Worm (Caenorhabditis elegans) whole organism, L2 larva: ENCODE results near the gene unc-115.
A peak's percentile ranks its signal among the peaks of the same experiment; 100 is the strongest.
"Not testable (repeated sequence)": the region's sequence is repeated elsewhere in the genome, so short reads cannot be mapped to it uniquely, and the experiment has no call there.

Source experiments
- C34F6.9 ChIP-seq: fragments of 150-350 bp; optimal IDR thresholded peaks from 2 replicates; lab custom pipeline; 2014; ENCODE audit warnings: missing biosample characterization, missing genetic modification characterization
- F13H6.1 ChIP-seq: sonication (generic microtip); optimal IDR thresholded peaks from 2 replicates; lab custom pipeline; 2016; ENCODE audit warnings: missing genetic modification characterization, missing compliant biosample characterization
- ZK546.5 ChIP-seq: sonication (generic microtip); optimal IDR thresholded peaks from 2 replicates; lab custom pipeline; 2017; ENCODE audit warnings: missing biosample characterization, missing genetic modification characterization
- blmp-1 ChIP-seq: sonication (generic microtip); optimal IDR thresholded peaks from 2 replicates; lab custom pipeline; 2017; ENCODE audit warnings: missing genetic modification characterization, mild to moderate bottlenecking, missing compliant biosample characterization, antibody characterized with exemption, moderate library complexity; ENCODE audit not compliant: insufficient read depth
- ceh-16 ChIP-seq: fragments of 150-350 bp; optimal IDR thresholded peaks from 2 replicates; lab custom pipeline; 2014; ENCODE audit warnings: missing biosample characterization, missing genetic modification characterization
- ceh-82 ChIP-seq: fragments of 150-350 bp; optimal IDR thresholded peaks from 2 replicates; lab custom pipeline; 2014; ENCODE audit warnings: missing biosample characterization, missing genetic modification characterization
- crh-2 ChIP-seq: sonication (generic microtip); optimal IDR thresholded peaks from 2 replicates; lab custom pipeline; 2017; ENCODE audit warnings: missing biosample characterization, missing genetic modification characterization
- egl-27 ChIP-seq: sonication (generic microtip); optimal IDR thresholded peaks from 3 replicates; lab custom pipeline; 2017; ENCODE audit warnings: missing biosample characterization, missing genetic modification reagents, missing genetic modification characterization
- fos-1 ChIP-seq: fragments of 150-350 bp; optimal IDR thresholded peaks from 2 replicates; lab custom pipeline; 2014; ENCODE audit warnings: missing biosample characterization, missing genetic modification characterization
- gmeb-1 ChIP-seq: fragments of 150-350 bp; optimal IDR thresholded peaks from 2 replicates; lab custom pipeline; 2014; ENCODE audit warnings: missing biosample characterization, missing genetic modification characterization
- lin-11 ChIP-seq: fragments of 150-350 bp; sonication (generic microtip); optimal IDR thresholded peaks from 2 replicates; lab custom pipeline; 2014; ENCODE audit warnings: missing biosample characterization, missing genetic modification characterization, inconsistent platforms, mixed read lengths
- lin-13 ChIP-seq: fragments of 150-350 bp; optimal IDR thresholded peaks from 2 replicates; lab custom pipeline; 2014; ENCODE audit warnings: missing biosample characterization, missing genetic modification reagents, missing genetic modification characterization
- lin-39 ChIP-seq: fragments of 150-350 bp; optimal IDR thresholded peaks from 2 replicates; lab custom pipeline; 2014; ENCODE audit warnings: missing biosample characterization, missing genetic modification reagents, missing genetic modification characterization
- lsy-2 ChIP-seq, 2 experiments: fragments of 150-350 bp in 1 of 2; sonication (generic microtip) in 1 of 2; optimal IDR thresholded peaks; 2 replicates each; lab custom pipeline; 2014 to 2017; ENCODE audit warnings: missing biosample characterization in 2 of 2, missing genetic modification characterization in 2 of 2
- mab-5 ChIP-seq: fragments of 150-350 bp; optimal IDR thresholded peaks from 2 replicates; lab custom pipeline; 2014; ENCODE audit warnings: missing biosample characterization, missing genetic modification characterization
- mbf-1 ChIP-seq: sonication (generic microtip); optimal IDR thresholded peaks from 2 replicates; lab custom pipeline; 2017; ENCODE audit warnings: missing biosample characterization, missing genetic modification characterization
- mdl-1 ChIP-seq, 2 experiments: fragments of 150-350 bp in 1 of 2; sonication (generic microtip) in 1 of 2; optimal IDR thresholded peaks; 2 replicates each; lab custom pipeline; 2017; ENCODE audit warnings: missing biosample characterization in 2 of 2, missing genetic modification characterization in 2 of 2
- nhr-10 ChIP-seq: sonication (generic microtip); optimal IDR thresholded peaks from 2 replicates; lab custom pipeline; 2017; ENCODE audit warnings: missing biosample characterization, missing genetic modification characterization
- nhr-11 ChIP-seq: fragments of 150-350 bp; optimal IDR thresholded peaks from 2 replicates; lab custom pipeline; 2014; ENCODE audit warnings: missing biosample characterization, missing genetic modification characterization
- nhr-129 ChIP-seq: fragments of 150-350 bp; optimal IDR thresholded peaks from 2 replicates; lab custom pipeline; 2014; ENCODE audit warnings: missing biosample characterization, missing genetic modification characterization
- nhr-21 ChIP-seq: fragments of 150-350 bp; optimal IDR thresholded peaks from 2 replicates; lab custom pipeline; 2014; ENCODE audit warnings: missing biosample characterization, missing genetic modification characterization
- nhr-23 ChIP-seq: fragments of 150-350 bp; optimal IDR thresholded peaks from 2 replicates; lab custom pipeline; 2014; ENCODE audit warnings: missing biosample characterization, missing genetic modification reagents, missing genetic modification characterization
- nhr-237 ChIP-seq: fragments of 150-350 bp; optimal IDR thresholded peaks from 2 replicates; lab custom pipeline; 2014; ENCODE audit warnings: missing biosample characterization, missing genetic modification characterization
- nhr-25 ChIP-seq: fragments of 150-350 bp; sonication (generic microtip); optimal IDR thresholded peaks from 3 replicates; lab custom pipeline; 2014; ENCODE audit warnings: missing biosample characterization, missing genetic modification characterization
- nhr-77 ChIP-seq: fragments of 150-350 bp; optimal IDR thresholded peaks from 2 replicates; lab custom pipeline; 2014; ENCODE audit warnings: missing biosample characterization, missing genetic modification characterization
- peb-1 ChIP-seq: fragments of 150-350 bp; optimal IDR thresholded peaks from 2 replicates; lab custom pipeline; 2014; ENCODE audit warnings: missing biosample characterization, missing genetic modification characterization
- sem-4 ChIP-seq: fragments of 150-350 bp; optimal IDR thresholded peaks from 2 replicates; lab custom pipeline; 2014; ENCODE audit warnings: missing biosample characterization, missing genetic modification reagents, missing genetic modification characterization
- sma-3 ChIP-seq: sonication (generic microtip); optimal IDR thresholded peaks from 2 replicates; lab custom pipeline; 2016; ENCODE audit warnings: missing genetic modification reagents, missing genetic modification characterization, missing compliant biosample characterization
- sma-9 ChIP-seq, 2 experiments: fragments of 150-350 bp in 1 of 2; sonication (generic microtip) in 1 of 2; optimal IDR thresholded peaks; 2 replicates each; lab custom pipeline; 2014 to 2016; ENCODE audit warnings: missing genetic modification characterization in 2 of 2, mild to moderate bottlenecking in 1 of 2, missing biosample characterization in 1 of 2, missing compliant biosample characterization in 1 of 2, missing genetic modification reagents in 1 of 2, moderate library complexity in 1 of 2
- snpc-4 ChIP-seq: fragments of 150-350 bp; optimal IDR thresholded peaks from 2 replicates; lab custom pipeline; 2014; ENCODE audit warnings: missing biosample characterization, missing genetic modification characterization
- unc-39 ChIP-seq: fragments of 150-350 bp; optimal IDR thresholded peaks from 2 replicates; lab custom pipeline; 2014; ENCODE audit warnings: missing biosample characterization, missing genetic modification characterization
- unc-55 ChIP-seq: fragments of 150-350 bp; sonication (generic microtip); optimal IDR thresholded peaks from 3 replicates; lab custom pipeline; 2014; ENCODE audit warnings: missing biosample characterization, missing genetic modification reagents, missing genetic modification characterization
- unc-62 ChIP-seq: fragments of 150-350 bp; optimal IDR thresholded peaks from 2 replicates; lab custom pipeline; 2014; ENCODE audit warnings: missing biosample characterization, missing genetic modification reagents, missing genetic modification characterization
- ztf-1 ChIP-seq: fragments of 200-800 bp; sonication (Bioruptor generic); conservative IDR thresholded peaks from 2 replicates; pipeline ENCODE4 v1.3.6; 2022; ENCODE audit warnings: missing genetic modification characterization, missing compliant biosample characterization
- ztf-11 ChIP-seq: sonication (generic microtip); optimal IDR thresholded peaks from 2 replicates; lab custom pipeline; 2017; ENCODE audit warnings: missing biosample characterization, missing genetic modification characterization
- ztf-4 ChIP-seq: fragments of 150-350 bp; optimal IDR thresholded peaks from 2 replicates; lab custom pipeline; 2014; ENCODE audit warnings: missing biosample characterization, missing genetic modification characterization

Gene unc-115

ce11 chrX:10113677-10114076 is 33.0 kb upstream of the unc-115 start:
- TF ChIP-seq ztf-4 (tag; lab: Kevin White, UChicago) = no peak

- TF ChIP-seq sma-3 (no peak), sma-9 (GFP tag; optimal IDR thresholded peaks at IDR 0.05; lab: Kevin White, UChicago) (no peak), sma-9 (tag; optimal IDR thresholded peaks at IDR 0.05; lab: Kevin White, UChicago) (no peak), mbf-1 (tag; lab: Kevin White, UChicago) (no peak), gmeb-1 (tag; lab: Kevin White, UChicago) (no peak), ceh-82 (tag; lab: Kevin White, UChicago) (no peak), lin-11 (tag; lab: Kevin White, UChicago) (no peak), unc-39 (tag; lab: Kevin White, UChicago) (no peak), ZK546.5 (no peak), nhr-25 (tag; lab: Kevin White, UChicago) (no peak), ztf-1 (GFP tag; lab: Robert Waterston, UW) (no peak), nhr-237 (tag; lab: Kevin White, UChicago) (no peak), C34F6.9 (tag; lab: Kevin White, UChicago) (no peak), blmp-1 (tag; lab: Kevin White, UChicago) (no peak)
Observed at ce11 chrX:10123015-10123414, 23.7 kb upstream of the unc-115 start.

ce11 chrX:10124338-10124737 is 22.4 kb upstream of the unc-115 start:
- TF ChIP-seq ztf-11 (tag; lab: Kevin White, UChicago) = no peak
- TF ChIP-seq lin-39 (tag; lab: Kevin White, UChicago) = no peak
- no peak for TF ChIP-seq nhr-77 (tag; lab: Kevin White, UChicago)
- peak; percentile 27 for TF ChIP-seq nhr-129 (tag; lab: Kevin White, UChicago)
- peak; percentile 35 for TF ChIP-seq sma-9 (GFP tag; optimal IDR thresholded peaks at IDR 0.05; lab: Kevin White, UChicago)
- no peak for TF ChIP-seq sma-9 (tag; optimal IDR thresholded peaks at IDR 0.05; lab: Kevin White, UChicago)
- no peak for TF ChIP-seq unc-39 (tag; lab: Kevin White, UChicago)
- TF ChIP-seq ceh-16 (tag; lab: Kevin White, UChicago) = no peak
- no peak for TF ChIP-seq sma-3
- TF ChIP-seq nhr-23 = no peak
- no peak for TF ChIP-seq unc-62 (GFP tag; lab: Kevin White, UChicago)
- no peak for TF ChIP-seq unc-55
- TF ChIP-seq ceh-82 (tag; lab: Kevin White, UChicago) = no peak
- no peak for TF ChIP-seq peb-1 (tag; lab: Kevin White, UChicago)
- no peak for TF ChIP-seq ztf-4 (tag; lab: Kevin White, UChicago)
- no peak for TF ChIP-seq nhr-21 (tag; lab: Kevin White, UChicago)
- no peak for TF ChIP-seq mdl-1 (tag; optimal IDR thresholded peaks at IDR 0.05; lab: Kevin White, UChicago)
- TF ChIP-seq, all 48 proteins: peak for 2

ce11 chrX:10130159-10130558 is 16.5 kb upstream of the unc-115 start:
- TF ChIP-seq ztf-11 (tag; lab: Kevin White, UChicago) = no peak
- no peak for TF ChIP-seq snpc-4 (tag; lab: Kevin White, UChicago)
- no peak for TF ChIP-seq nhr-10 (tag; lab: Kevin White, UChicago)
- TF ChIP-seq nhr-129 (tag; lab: Kevin White, UChicago) = peak; percentile 1
- peak; percentile 39 for TF ChIP-seq sma-9 (GFP tag; optimal IDR thresholded peaks at IDR 0.05; lab: Kevin White, UChicago)
- no peak for TF ChIP-seq sma-9 (tag; optimal IDR thresholded peaks at IDR 0.05; lab: Kevin White, UChicago)
- TF ChIP-seq ceh-16 (tag; lab: Kevin White, UChicago) = no peak
- TF ChIP-seq lin-39 (tag; lab: Kevin White, UChicago) = no peak
- no peak for TF ChIP-seq unc-55
- TF ChIP-seq sem-4 (tag; lab: Kevin White, UChicago) = no peak
- peak; percentile 75 for TF ChIP-seq mab-5 (tag; lab: Kevin White, UChicago)
- TF ChIP-seq ztf-1 (GFP tag; lab: Robert Waterston, UW) = no peak
- no peak for TF ChIP-seq F13H6.1 (tag; lab: Kevin White, UChicago)
- TF ChIP-seq nhr-23 = no peak
- no peak for TF ChIP-seq ceh-82 (tag; lab: Kevin White, UChicago)
- TF ChIP-seq blmp-1 (tag; lab: Kevin White, UChicago) = no peak

- TF ChIP-seq fos-1 (tag; lab: Kevin White, UChicago) = peak; percentile 54
- TF ChIP-seq nhr-129 (tag; lab: Kevin White, UChicago) = peak; percentile 54
- TF ChIP-seq egl-27 (tag; lab: Kevin White, UChicago) = peak; percentile 54
- peak; percentile 74 for TF ChIP-seq crh-2
- peak; percentile 53 for TF ChIP-seq F13H6.1 (tag; lab: Kevin White, UChicago)
- TF ChIP-seq C34F6.9 (tag; lab: Kevin White, UChicago) = peak; percentile 31
- TF ChIP-seq sma-3 = peak; percentile 60
- peak; percentile 19 for TF ChIP-seq nhr-11 (tag; lab: Kevin White, UChicago)
- TF ChIP-seq lin-13 (GFP tag; lab: Kevin White, UChicago) = peak; percentile 62
- TF ChIP-seq unc-55 = peak; percentile 76
- TF ChIP-seq ztf-4 (tag; lab: Kevin White, UChicago) = peak; percentile 14
- TF ChIP-seq nhr-21 (tag; lab: Kevin White, UChicago) = peak; percentile 59
- peak in 1 of 2 experiments; percentile 37 for TF ChIP-seq lsy-2 (tag; optimal IDR thresholded peaks at IDR 0.05; lab: Kevin White, UChicago)
- TF ChIP-seq sem-4 (tag; lab: Kevin White, UChicago) = peak; percentile 32
- TF ChIP-seq sma-9 (GFP tag; optimal IDR thresholded peaks at IDR 0.05; lab: Kevin White, UChicago) = peak; percentile 79
- not testable (repeated sequence) for TF ChIP-seq sma-9 (tag; optimal IDR thresholded peaks at IDR 0.05; lab: Kevin White, UChicago)
Observed at ce11 chrX:10132546-10133032, 14.1 kb upstream of the unc-115 start.
